Fruit fly (Drosophila melanogaster) whole organism, wandering third instar larva: Measurements from ENCODE around the gene CG43407.

Experiments
- Mio ChIP-seq: sonication (Bioruptor generic); optimal IDR thresholded peaks from 2 replicates; lab custom pipeline; 2016; ENCODE audit warnings: missing biosample characterization, missing genetic modification characterization
- brk ChIP-seq: fragments of 200-800 bp; sonication (Bioruptor generic); optimal IDR thresholded peaks from 2 replicates; lab custom pipeline; 2016; ENCODE audit warnings: missing biosample characterization, mild to moderate bottlenecking, missing genetic modification characterization
- h ChIP-seq: fragments of 200-800 bp; sonication (Bioruptor generic); optimal IDR thresholded peaks from 3 replicates; lab custom pipeline; 2016; ENCODE audit warnings: missing biosample characterization, mild to moderate bottlenecking, missing genetic modification characterization
- lola ChIP-seq: fragments of >200 bp; optimal IDR thresholded peaks from 2 replicates; lab custom pipeline; 2017; ENCODE audit warnings: missing biosample characterization, missing genetic modification characterization
- psq ChIP-seq: fragments of 200-800 bp; sonication (Bioruptor generic); optimal IDR thresholded peaks from 3 replicates; lab custom pipeline; 2017; ENCODE audit warnings: missing biosample characterization, mild to moderate bottlenecking, missing genetic modification characterization, moderate library complexity
- woc ChIP-seq: sonication (Bioruptor generic); optimal IDR thresholded peaks from 2 replicates; lab custom pipeline; 2016; ENCODE audit warnings: missing biosample characterization, mild to moderate bottlenecking, missing genetic modification characterization

- TF ChIP-seq psq (GFP tag; lab: Kevin White, UChicago), result no peak
- no peak for TF ChIP-seq Mio (GFP tag; lab: Kevin White, UChicago)
- TF ChIP-seq brk (GFP tag; lab: Kevin White, UChicago), result no peak
- no peak for TF ChIP-seq woc (GFP tag; lab: Kevin White, UChicago)
- TF ChIP-seq lola (GFP tag; lab: Kevin White, UChicago), result no peak
- TF ChIP-seq h, result no peak
Observed at dm6 chr3L:19027172-19027571, 26.0 kb downstream of the CG43407 start.
